Fruit fly (Drosophila melanogaster) whole organism, embryonic: Measurements from ENCODE around the gene Tlk.
"Not testable (repeated sequence)": the region's sequence is repeated elsewhere in the genome, so short reads cannot be mapped to it uniquely, and the experiment has no call there.

Experiments
- CG10147 ChIP-seq: fragments of 200-800 bp; sonication (Bioruptor generic); optimal IDR thresholded peaks from 2 replicates; lab custom pipeline; 2019; ENCODE audit warnings: missing biosample characterization, mild to moderate bottlenecking, missing genetic modification characterization, moderate library complexity
- CG15479 ChIP-seq: fragments of 200-800 bp; sonication (Bioruptor generic); optimal IDR thresholded peaks from 3 replicates; lab custom pipeline; 2019; ENCODE audit warnings: missing biosample characterization, mild to moderate bottlenecking, missing genetic modification characterization, moderate library complexity
- CG2678 ChIP-seq: fragments of 200-800 bp; sonication (Bioruptor generic); optimal IDR thresholded peaks from 3 replicates; lab custom pipeline; 2019; ENCODE audit warnings: missing biosample characterization, mild to moderate bottlenecking, missing genetic modification characterization, moderate library complexity
- HLHmδ ChIP-seq: fragments of 200-800 bp; sonication (Bioruptor generic); optimal IDR thresholded peaks from 2 replicates; lab custom pipeline; 2018; ENCODE audit warnings: missing biosample characterization, mild to moderate bottlenecking, missing genetic modification characterization, moderate library complexity
- Hr3 ChIP-seq: fragments of 200-800 bp; sonication (Bioruptor generic); optimal IDR thresholded peaks from 3 replicates; lab custom pipeline; 2016; ENCODE audit warnings: missing biosample characterization, missing genetic modification characterization
- Jarid2 ChIP-seq: fragments of 200-800 bp; sonication (Bioruptor generic); optimal IDR thresholded peaks from 3 replicates; lab custom pipeline; 2017; ENCODE audit warnings: mild to moderate bottlenecking, missing biosample characterization, missing genetic modification reagents, missing genetic modification characterization
- NC2β ChIP-seq: fragments of 200-800 bp; sonication (Bioruptor generic); optimal IDR thresholded peaks from 2 replicates; lab custom pipeline; 2016; ENCODE audit warnings: missing biosample characterization, missing genetic modification characterization
- Six4 ChIP-seq: fragments of 200-800 bp; sonication (Bioruptor generic); optimal IDR thresholded peaks from 2 replicates; lab custom pipeline; 2016; ENCODE audit warnings: missing biosample characterization, missing genetic modification characterization

DNA sequence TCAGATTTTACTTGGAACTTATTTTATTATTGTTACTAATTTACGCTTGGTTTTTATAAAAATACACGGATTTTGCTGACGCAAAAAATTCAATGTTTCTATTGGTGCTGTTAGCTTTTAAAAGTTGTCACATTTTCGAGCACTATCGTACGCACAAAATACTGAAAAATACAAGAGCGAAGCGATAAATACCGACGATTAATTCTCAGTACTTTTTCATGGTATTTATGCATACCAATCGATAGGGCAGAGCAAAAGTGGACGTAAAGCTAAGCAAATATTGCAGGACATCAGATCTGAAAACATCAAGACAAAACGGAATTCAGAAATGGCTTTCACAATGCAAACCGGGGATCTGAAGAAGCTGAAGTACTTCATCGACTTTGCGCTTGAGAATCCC lies 79.1 kb downstream of the Tlk start, which contains the start of gene HIP:
- not testable (repeated sequence) for TF ChIP-seq CG15479 (GFP tag; lab: Kevin White, UChicago); CG10147; Six4 (GFP tag; lab: Kevin White, UChicago); CG2678; Hr3 (GFP tag; lab: Kevin White, UChicago); Jarid2; NC2β (GFP tag; lab: Kevin White, UChicago); HLHmδ (GFP tag; lab: Kevin White, UChicago)
